Worm (Caenorhabditis elegans): ENCODE measurements around the gene pir-2.

pir-2 gene

ce11 chrIII:9393114-9393780, 50.2 kb downstream of the pir-2 start, which contains the start of the genes gpr-2 and rgr-1:
Gene gpr-2 (minus strand): TSS chrIII:9393164.
Gene rgr-1 (plus strand): TSS chrIII:9393730.
- TF ChIP-seq T22C8.4 (GFP tag; IDR thresholded peaks at IDR 0.05) (no peak), med-1 (GFP tag; optimal IDR thresholded peaks at IDR 0.05; ENCODE audit: insufficient read depth) (no peak)
